Worm (Caenorhabditis elegans) whole organism, late embryonic: ENCODE data around the gene W04B5.5.
A peak's percentile ranks its signal among the peaks of the same experiment; 100 is the strongest.
"Not testable (repeated sequence)": the region's sequence is repeated elsewhere in the genome, so short reads cannot be mapped to it uniquely, and the experiment has no call there.

Experiments used
- C38D4.7 ChIP-seq: fragments of 200-800 bp; sonication (Bioruptor generic); optimal IDR thresholded peaks from 2 replicates; lab custom pipeline; 2018; ENCODE audit warnings: mild to moderate bottlenecking, missing genetic modification characterization, moderate library complexity, missing compliant biosample characterization
- Y22D7AL.16 ChIP-seq: sonication (generic microtip); optimal IDR thresholded peaks from 2 replicates; lab custom pipeline; 2016; ENCODE audit warnings: missing genetic modification characterization, missing compliant biosample characterization
- ama-1 ChIP-seq: fragments of 150-350 bp; optimal IDR thresholded peaks from 2 replicates; lab custom pipeline; 2014
- ceh-14 ChIP-seq: sonication (generic microtip); optimal IDR thresholded peaks from 2 replicates; lab custom pipeline; 2016; ENCODE audit warnings: missing genotype, missing genetic modification characterization, missing compliant biosample characterization
- ceh-18 ChIP-seq: sonication (generic microtip); optimal IDR thresholded peaks from 2 replicates; lab custom pipeline; 2016; ENCODE audit warnings: missing genetic modification characterization, missing compliant biosample characterization
- ceh-19 ChIP-seq: fragments of 200-800 bp; sonication (Bioruptor generic); optimal IDR thresholded peaks from 2 replicates; lab custom pipeline; 2018; ENCODE audit warnings: mild to moderate bottlenecking, missing genetic modification characterization, missing compliant biosample characterization
- ceh-2 ChIP-seq: sonication (generic microtip); optimal IDR thresholded peaks from 2 replicates; lab custom pipeline; 2016; ENCODE audit warnings: missing genotype, missing genetic modification characterization, missing compliant biosample characterization
- ceh-24 ChIP-seq: sonication (generic microtip); optimal IDR thresholded peaks from 2 replicates; lab custom pipeline; 2016; ENCODE audit warnings: mild to moderate bottlenecking, missing genetic modification characterization, missing compliant biosample characterization
- ceh-30 ChIP-seq: fragments of 150-350 bp; optimal IDR thresholded peaks from 2 replicates; lab custom pipeline; 2014; ENCODE audit warnings: missing biosample characterization, missing genetic modification characterization
- ceh-31 ChIP-seq: sonication (generic microtip); optimal IDR thresholded peaks from 2 replicates; lab custom pipeline; 2016; ENCODE audit warnings: missing genetic modification characterization, missing compliant biosample characterization
- ceh-34 ChIP-seq: sonication (generic microtip); optimal IDR thresholded peaks from 2 replicates; lab custom pipeline; 2016; ENCODE audit warnings: mild to moderate bottlenecking, missing genetic modification characterization, missing compliant biosample characterization
- ceh-45 ChIP-seq: fragments of 200-800 bp; sonication (Bioruptor generic); IDR thresholded peaks from 2 replicates; pipeline ENCODE4 v1.3.6; 2022; ENCODE audit warnings: missing genetic modification reagents, missing genetic modification characterization, missing compliant biosample characterization
- ceh-48 ChIP-seq: sonication (generic microtip); optimal IDR thresholded peaks from 2 replicates; lab custom pipeline; 2016; ENCODE audit warnings: missing genetic modification characterization, inconsistent platforms, missing compliant biosample characterization
- ceh-6 ChIP-seq: fragments of 200-800 bp; sonication (Bioruptor generic); optimal IDR thresholded peaks from 2 replicates; lab custom pipeline; 2018; ENCODE audit warnings: mild to moderate bottlenecking, missing genetic modification characterization, missing compliant biosample characterization
- dve-1 ChIP-seq: sonication (generic microtip); optimal IDR thresholded peaks from 2 replicates; lab custom pipeline; 2017; ENCODE audit warnings: antibody characterized with exemption, mild to moderate bottlenecking, missing genetic modification characterization, missing compliant biosample characterization
- elt-2 ChIP-seq: sonication (generic microtip); optimal IDR thresholded peaks from 2 replicates; lab custom pipeline; 2016; ENCODE audit warnings: missing genetic modification reagents, missing genetic modification characterization, missing compliant biosample characterization
- elt-4 ChIP-seq: sonication (generic microtip); optimal IDR thresholded peaks from 2 replicates; lab custom pipeline; 2016; ENCODE audit warnings: missing genetic modification characterization, missing compliant biosample characterization
- eyg-1 ChIP-seq: sonication (generic microtip); optimal IDR thresholded peaks from 2 replicates; lab custom pipeline; 2016; ENCODE audit warnings: missing genotype, missing genetic modification characterization, missing compliant biosample characterization
- hlh-13 ChIP-seq: fragments of 200-800 bp; sonication (Bioruptor generic); optimal IDR thresholded peaks from 2 replicates; lab custom pipeline; 2018; ENCODE audit warnings: mild to moderate bottlenecking, missing genetic modification characterization, missing compliant biosample characterization
- hlh-6 ChIP-seq: sonication (generic microtip); optimal IDR thresholded peaks from 2 replicates; lab custom pipeline; 2016; ENCODE audit warnings: missing genotype, missing genetic modification characterization, missing compliant biosample characterization
- lin-11 ChIP-seq: fragments of 200-800 bp; sonication (Bioruptor generic); optimal IDR thresholded peaks from 2 replicates; lab custom pipeline; 2018; ENCODE audit warnings: mild to moderate bottlenecking, missing genetic modification characterization, missing compliant biosample characterization
- nfya-1 ChIP-seq: sonication (generic microtip); optimal IDR thresholded peaks from 2 replicates; lab custom pipeline; 2017; ENCODE audit warnings: missing genetic modification characterization, mild to moderate bottlenecking, missing compliant biosample characterization, antibody characterized with exemption, moderate library complexity
- pag-3 ChIP-seq: sonication (generic microtip); optimal IDR thresholded peaks from 2 replicates; lab custom pipeline; 2016; ENCODE audit warnings: missing compliant biosample characterization, missing genetic modification characterization, borderline replicate concordance
- pat-9 ChIP-seq: fragments of 200-800 bp; sonication (Bioruptor generic); optimal IDR thresholded peaks from 2 replicates; lab custom pipeline; 2018; ENCODE audit warnings: mild to moderate bottlenecking, missing genetic modification characterization, moderate library complexity, missing compliant biosample characterization
- pax-1 ChIP-seq: fragments of 150-350 bp; optimal IDR thresholded peaks from 2 replicates; lab custom pipeline; 2014; ENCODE audit warnings: missing biosample characterization, missing genetic modification characterization
- pha-4 ChIP-seq: fragments of 150-350 bp; optimal IDR thresholded peaks from 2 replicates; lab custom pipeline; 2018; ENCODE audit warnings: missing biosample characterization, missing genetic modification reagents, missing genetic modification characterization
- pqm-1 ChIP-seq: sonication (generic microtip); optimal IDR thresholded peaks from 2 replicates; lab custom pipeline; 2016; ENCODE audit warnings: missing genetic modification characterization, missing compliant biosample characterization
- sdc-2 ChIP-seq: sonication (generic microtip); optimal IDR thresholded peaks from 2 replicates; lab custom pipeline; 2016; ENCODE audit warnings: missing genotype, missing genetic modification characterization, missing compliant biosample characterization
- syd-9 ChIP-seq: sonication (generic microtip); optimal IDR thresholded peaks from 2 replicates; lab custom pipeline; 2016; ENCODE audit warnings: mild to moderate bottlenecking, missing genetic modification characterization, moderate library complexity, missing compliant biosample characterization
- tbx-7 ChIP-seq: sonication (generic microtip); optimal IDR thresholded peaks from 2 replicates; lab custom pipeline; 2016; ENCODE audit warnings: missing genotype, missing genetic modification characterization, missing compliant biosample characterization
- unc-42 ChIP-seq: sonication (generic microtip); optimal IDR thresholded peaks from 2 replicates; lab custom pipeline; 2016; ENCODE audit warnings: missing genotype, missing genetic modification characterization, missing compliant biosample characterization
- zip-5 ChIP-seq: sonication (generic microtip); optimal IDR thresholded peaks from 2 replicates; lab custom pipeline; 2016; ENCODE audit warnings: missing genetic modification characterization, missing compliant biosample characterization

W04B5.5 gene

ce11 chrIII:2418159-2418658 lies at the start of gene W04B5.5, which contains the start of gene W04B5.3:
TSS of gene W04B5.5 (minus strand) at chrIII:2418209.
TSS of gene W04B5.3 (plus strand) at chrIII:2418514.
- TF ChIP-seq pat-9 (tag; lab: Kevin White, UChicago) (no peak), elt-2 (tag; lab: Kevin White, UChicago) (peak; percentile 76), nfya-1 (tag; lab: Kevin White, UChicago) (peak; percentile 57), ceh-19 (GFP tag; lab: Kevin White, UChicago) (no peak), zip-5 (no peak), ceh-31 (tag; lab: Kevin White, UChicago) (peak; percentile 13)

DNA sequence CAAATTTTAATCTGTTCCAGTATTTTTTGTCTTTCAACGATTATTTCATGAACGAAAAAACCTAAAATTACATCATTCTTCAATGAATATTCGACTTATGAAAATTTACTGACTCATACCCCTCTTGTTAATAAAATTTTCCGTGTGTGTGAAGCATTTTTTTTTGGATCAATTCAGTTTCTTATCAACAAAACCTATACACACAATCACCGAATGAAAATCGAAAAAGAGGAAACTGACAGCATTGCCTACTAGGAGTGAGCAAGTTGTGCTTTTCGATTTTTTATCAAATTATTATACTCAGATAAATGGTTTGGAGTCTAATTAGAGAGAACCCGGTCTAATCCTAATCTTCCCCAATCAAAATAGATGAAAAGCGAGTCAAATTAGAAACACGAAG lies 40.7 kb upstream of the W04B5.5 start, which contains the start of gene E02H9.3:
TSS of gene E02H9.3 (plus strand) at position 301 of the 400 bp plus-strand sequence.
- TF ChIP-seq ceh-6 (GFP tag; lab: Kevin White, UChicago); ceh-2 (tag; lab: Kevin White, UChicago); ceh-30 (tag; lab: Kevin White, UChicago): not testable (repeated sequence)
- TF ChIP-seq, all 69 proteins: peak for 0; not testable (repeated sequence) for 69

ce11 chrIII:2455456-2455855 lies 37.4 kb upstream of the W04B5.5 start:
- peak; percentile 30 for TF ChIP-seq sdc-2 (tag; lab: Kevin White, UChicago)
- TF ChIP-seq syd-9: peak; percentile 16
- TF ChIP-seq hlh-6 (tag; lab: Kevin White, UChicago): peak; percentile 15
- peak; percentile 26 for TF ChIP-seq dve-1 (tag; lab: Kevin White, UChicago)

DNA sequence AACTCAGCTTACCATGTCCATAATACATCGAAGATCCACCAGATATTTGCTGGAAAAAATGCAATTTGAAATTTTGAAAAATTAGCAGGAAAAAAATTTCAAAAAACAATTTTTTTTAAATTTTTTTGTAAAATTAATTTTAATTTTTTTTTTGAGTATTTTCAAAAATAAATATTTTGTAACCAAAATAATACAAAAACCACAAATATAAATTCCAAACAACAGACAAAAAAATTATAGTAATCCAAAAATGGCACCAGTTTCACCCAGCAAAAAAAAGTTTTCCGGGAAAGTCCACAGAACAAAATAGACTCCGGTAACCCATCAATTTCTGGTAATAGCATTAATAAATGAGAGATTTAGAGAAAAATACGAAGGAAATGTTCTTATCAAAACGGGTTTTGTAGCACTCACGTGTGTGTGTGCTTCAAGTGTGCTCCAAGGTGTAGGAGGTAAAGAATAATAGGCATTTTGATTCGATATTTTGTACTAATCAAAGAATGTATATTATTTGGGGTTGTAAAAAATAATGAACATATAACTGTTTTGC lies 36.8 kb upstream of the W04B5.5 start, which contains the start of gene nhr-121:
TSS of gene nhr-121 (minus strand) at position 51 of the 550 bp plus-strand sequence.
- TF ChIP-seq pax-1 (tag; lab: Kevin White, UChicago) (no peak), pag-3 (tag; lab: Kevin White, UChicago) (no peak), elt-2 (tag; lab: Kevin White, UChicago) (no peak), ceh-45 (no peak), eyg-1 (tag; lab: Kevin White, UChicago) (no peak), dve-1 (tag; lab: Kevin White, UChicago) (no peak), C38D4.7 (no peak), hlh-13 (GFP tag; lab: Kevin White, UChicago) (no peak), syd-9 (no peak), pqm-1 (tag; lab: Kevin White, UChicago) (no peak), ama-1 (lab: Kevin White, UChicago) (no peak), ceh-24 (tag; lab: Kevin White, UChicago) (no peak), ceh-19 (GFP tag; lab: Kevin White, UChicago) (no peak), lin-11 (tag; lab: Kevin White, UChicago) (no peak), ceh-48 (tag; lab: Kevin White, UChicago) (no peak), tbx-7 (no peak), ceh-14 (tag; lab: Kevin White, UChicago) (no peak), pha-4 (tag; lab: Kevin White, UChicago) (no peak)

- TF ChIP-seq unc-42 (tag; lab: Kevin White, UChicago) (no peak), Y22D7AL.16 (no peak), ceh-18 (tag; lab: Kevin White, UChicago) (no peak), elt-4 (tag; lab: Kevin White, UChicago) (no peak), ceh-34 (no peak)
Observed at ce11 chrIII:2445574-2446259, 27.7 kb upstream of the W04B5.5 start, which contains the start of the genes E02H9.7 and klo-2. TSS of gene E02H9.7 (minus strand) at chrIII:2445674. TSS of gene klo-2 (plus strand) at chrIII:2446209.
